Fruit fly (Drosophila melanogaster): ENCODE results near the gene Mal-B1.

Mal-B1 gene

dm6 chr2L:11846926-11847325 is at the start of gene Mal-B1:
Gene Mal-B1, plus strand, starts transcription at chr2L:11847226.
- TF ChIP-seq CTCF (optimal IDR thresholded peaks at IDR 0.05), result no peak
- TF ChIP-seq CG8478 (optimal IDR thresholded peaks at IDR 0.05), result no peak

DNA sequence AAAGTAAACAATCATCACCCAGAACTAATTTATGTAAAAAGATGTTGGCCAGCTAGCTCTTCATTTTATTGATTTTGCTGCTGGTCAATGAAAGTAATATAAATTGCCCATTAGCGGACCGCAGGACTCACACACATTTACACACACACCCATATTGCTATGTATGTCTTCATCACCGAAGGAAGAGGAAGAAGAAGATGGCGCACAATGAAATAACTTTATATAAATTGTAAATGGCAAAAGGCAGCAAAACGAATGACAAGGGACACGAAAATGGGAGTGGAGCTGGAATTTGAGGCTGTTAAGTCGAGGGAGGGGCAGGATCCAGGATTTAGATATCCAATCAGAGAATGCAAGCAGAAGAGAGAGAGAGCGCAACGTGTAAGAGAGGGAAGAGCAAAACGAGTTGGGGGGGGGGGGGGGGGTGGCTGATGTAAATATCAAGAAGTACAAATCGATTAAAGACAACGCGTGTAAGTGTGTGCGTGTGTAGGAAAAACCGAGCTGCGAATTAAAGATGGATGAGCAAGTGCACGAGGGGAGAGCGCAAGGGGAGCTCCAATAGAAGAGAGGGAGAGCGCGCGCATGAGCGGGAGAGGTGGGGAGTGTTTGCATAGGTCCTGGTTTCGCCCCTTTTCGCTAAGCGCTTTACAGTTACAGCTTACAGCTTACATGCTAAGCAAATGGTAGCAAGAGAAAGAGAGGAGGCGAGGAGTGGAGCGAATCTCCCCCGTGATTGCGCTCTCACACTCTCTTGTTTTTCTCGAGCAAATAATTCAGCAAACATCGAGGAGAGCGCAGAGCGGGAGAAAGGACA is 42.6 kb upstream of the Mal-B1 start:
- TF ChIP-seq CTCF (optimal IDR thresholded peaks at IDR 0.05) (no peak), CG8478 (optimal IDR thresholded peaks at IDR 0.05) (no peak)

DNA sequence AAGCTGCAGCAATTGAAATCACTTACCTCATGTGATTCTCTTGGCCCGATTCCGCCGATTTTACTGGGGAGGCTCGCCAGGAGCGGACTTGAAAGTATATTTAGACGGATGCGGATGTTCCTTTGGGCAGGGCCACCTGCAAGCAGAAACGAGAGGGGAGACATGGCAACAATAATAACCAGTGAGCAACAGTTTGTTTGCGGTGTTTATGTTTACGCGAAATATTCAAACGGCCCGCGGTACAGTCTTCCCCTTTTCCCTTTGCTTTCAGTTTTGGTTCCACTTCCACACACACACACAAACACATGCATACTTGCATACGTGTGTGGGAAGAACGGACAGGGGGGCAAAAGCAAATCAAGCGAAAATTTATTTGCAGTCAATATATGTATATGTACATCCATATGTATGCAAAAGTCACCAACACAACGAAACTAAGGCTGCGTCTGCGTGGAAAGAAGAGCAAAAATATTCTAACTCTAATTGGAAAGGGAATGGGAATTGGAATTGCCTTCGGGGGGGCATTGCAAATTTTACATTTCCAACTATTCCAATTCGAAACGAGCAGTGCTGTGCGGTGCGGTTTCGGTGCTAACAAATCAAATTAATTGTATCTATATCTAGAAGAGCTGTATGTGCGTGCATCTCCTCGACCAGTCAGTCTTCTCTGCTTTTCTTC is 40.9 kb upstream of the Mal-B1 start:
- TF ChIP-seq CG8478 (optimal IDR thresholded peaks at IDR 0.05) (no peak), CTCF (optimal IDR thresholded peaks at IDR 0.05) (no peak)

dm6 chr2L:11806701-11807674 is 40.0 kb upstream of the Mal-B1 start:
- TF ChIP-seq CG8478 (optimal IDR thresholded peaks at IDR 0.05) (no peak), CTCF (optimal IDR thresholded peaks at IDR 0.05) (no peak)

- TF ChIP-seq CTCF (optimal IDR thresholded peaks at IDR 0.05) (no peak), CG8478 (optimal IDR thresholded peaks at IDR 0.05) (no peak)
Observed at dm6 chr2L:11807697-11808226, 39.3 kb upstream of the Mal-B1 start.

- no peak for TF ChIP-seq CTCF (optimal IDR thresholded peaks at IDR 0.05)
- no peak for TF ChIP-seq CG8478 (optimal IDR thresholded peaks at IDR 0.05)
Observed at dm6 chr2L:11808327-11808701, 38.7 kb upstream of the Mal-B1 start.

dm6 chr2L:11808702-11809583 is 38.1 kb upstream of the Mal-B1 start, which contains the start of gene crol:
Gene crol, minus strand, starts transcription at chr2L:11809438.
- TF ChIP-seq CG8478 (optimal IDR thresholded peaks at IDR 0.05), result no peak
- peak in 1 of 2 experiments; percentile 16 for TF ChIP-seq CTCF (optimal IDR thresholded peaks at IDR 0.05)

DNA sequence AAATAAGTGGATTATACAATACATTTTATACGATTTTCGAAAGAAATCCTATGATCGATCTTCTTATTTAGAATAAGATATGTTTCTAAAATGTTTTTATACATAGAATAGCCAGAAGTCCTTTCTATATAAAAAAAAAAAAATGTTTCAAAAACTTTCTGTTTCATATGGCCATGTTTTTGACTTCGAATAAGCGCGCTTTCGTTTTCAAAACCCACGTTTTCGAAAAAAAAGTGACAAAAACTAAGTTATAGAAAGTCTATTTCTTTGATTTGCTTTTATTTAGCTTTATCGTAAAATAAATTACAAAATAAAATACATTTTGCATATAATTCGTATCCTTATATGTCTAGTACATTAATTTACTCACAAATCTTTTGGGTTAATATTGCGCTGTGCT is 37.2 kb upstream of the Mal-B1 start:
- no peak for TF ChIP-seq CG8478 (optimal IDR thresholded peaks at IDR 0.05)
- TF ChIP-seq CTCF (optimal IDR thresholded peaks at IDR 0.05), result no peak

DNA sequence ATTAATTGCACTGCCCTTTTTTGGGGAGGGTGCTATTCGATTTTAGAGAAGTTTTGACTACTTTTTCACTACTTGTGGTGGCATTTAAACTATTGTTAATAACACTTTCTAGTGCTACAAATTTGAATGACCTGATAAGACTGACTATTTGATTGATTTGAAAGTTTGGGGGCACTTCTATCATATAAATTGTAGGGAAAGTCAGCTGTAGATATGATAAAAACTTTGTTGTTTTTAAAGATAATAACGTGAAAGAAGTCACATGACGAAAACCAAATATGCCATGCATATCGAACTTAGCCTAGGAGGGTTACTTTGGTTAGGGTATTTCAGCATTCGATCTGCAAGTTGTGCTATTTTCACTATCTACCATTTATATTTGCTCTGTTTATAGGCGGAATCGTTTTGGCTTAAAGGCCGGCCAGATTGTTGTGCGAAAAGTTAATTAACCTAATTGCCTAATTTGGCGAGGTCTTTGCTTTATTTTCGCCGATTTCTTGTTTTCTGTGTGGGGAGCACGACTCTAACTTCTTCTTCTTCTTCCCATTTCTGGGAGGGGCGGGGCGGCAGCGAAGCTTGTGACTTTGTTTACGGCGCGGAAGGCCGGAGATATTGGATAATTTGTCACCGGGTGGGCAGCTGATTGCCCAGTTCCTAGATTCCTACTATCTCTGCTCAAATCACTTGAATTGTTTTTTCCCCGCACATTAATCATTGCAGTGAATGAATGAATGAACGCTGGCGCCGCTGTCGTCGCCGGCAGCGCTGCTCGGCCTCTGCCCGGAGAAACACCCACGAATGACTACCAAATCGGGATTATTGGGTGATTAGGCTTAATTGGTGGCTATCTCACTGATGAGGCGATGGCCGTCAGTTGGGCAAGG is 34.0 kb upstream of the Mal-B1 start:
- TF ChIP-seq CG8478 (optimal IDR thresholded peaks at IDR 0.05) (no peak), CTCF (optimal IDR thresholded peaks at IDR 0.05) (no peak)

DNA sequence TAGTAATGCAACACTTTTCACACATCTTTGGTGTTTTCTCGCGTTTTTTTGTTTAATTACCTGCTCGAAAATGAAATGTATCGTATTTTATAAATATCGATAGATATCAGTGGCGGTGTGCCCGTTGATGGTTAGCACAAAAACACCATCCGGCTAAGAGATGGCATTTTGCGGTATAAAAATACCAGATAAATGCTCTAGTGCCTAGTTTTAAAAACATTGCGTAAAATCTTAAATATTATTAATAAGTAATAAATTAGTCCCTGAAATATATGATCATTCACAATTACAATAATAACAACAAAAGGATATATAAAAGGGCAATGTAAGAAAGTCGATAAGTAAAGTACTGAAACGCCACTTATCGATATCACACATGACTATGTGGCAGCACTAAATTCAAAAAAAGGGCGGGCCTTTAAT is 33.4 kb upstream of the Mal-B1 start, which contains the start of gene CycY:
Gene CycY (minus strand): TSS at position 116 of the 423 bp plus-strand sequence.
- TF ChIP-seq CG8478 (optimal IDR thresholded peaks at IDR 0.05), result no peak
- TF ChIP-seq CTCF (optimal IDR thresholded peaks at IDR 0.05), result no peak

DNA sequence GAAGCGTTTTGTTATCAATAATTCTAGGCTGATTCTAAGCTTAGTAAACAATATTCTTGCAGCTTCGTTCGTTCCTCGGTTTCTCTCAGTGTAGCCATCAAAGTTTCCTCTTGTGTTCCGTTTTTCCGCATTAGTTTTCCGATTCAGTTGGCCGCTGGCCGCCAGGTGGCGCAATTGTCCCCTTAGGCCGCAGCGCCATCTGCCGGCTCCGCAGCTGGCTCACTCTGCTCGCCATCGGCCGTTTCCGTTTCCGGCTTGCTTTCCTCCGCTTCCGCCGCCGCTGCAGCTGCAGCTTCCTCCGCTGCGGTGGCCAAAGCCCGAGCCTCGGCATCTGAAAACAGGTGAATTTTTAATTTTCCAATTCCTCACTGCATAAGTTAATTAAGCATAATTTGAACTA is 30.6 kb upstream of the Mal-B1 start:
- TF ChIP-seq CG8478 (optimal IDR thresholded peaks at IDR 0.05), result no peak
- TF ChIP-seq CTCF (optimal IDR thresholded peaks at IDR 0.05), result peak; percentile 92 to 96

dm6 chr2L:11823470-11824162 is 23.4 kb upstream of the Mal-B1 start:
- TF ChIP-seq CG8478 (optimal IDR thresholded peaks at IDR 0.05) (no peak), CTCF (optimal IDR thresholded peaks at IDR 0.05) (no peak)
